Worm (Caenorhabditis elegans) whole organism, mixed stage, embryonic: ENCODE data around the gene mfsd-13.2.
A peak's percentile ranks its signal among the peaks of the same experiment; 100 is the strongest.

ENCODE experiments used
- M03D4.4 ChIP-seq: sonication (generic microtip); optimal IDR thresholded peaks from 2 replicates; lab custom pipeline; 2017; ENCODE audit warnings: mild to moderate bottlenecking, missing genetic modification characterization, missing compliant biosample characterization
- bed-3 ChIP-seq: fragments of 200-800 bp; sonication (Bioruptor generic); optimal IDR thresholded peaks from 3 replicates; lab custom pipeline; 2018; ENCODE audit warnings: mild to moderate bottlenecking, missing genetic modification characterization, moderate library complexity, missing compliant biosample characterization
- blmp-1 ChIP-seq: fragments of 150-350 bp; optimal IDR thresholded peaks from 2 replicates; lab custom pipeline; 2014; ENCODE audit warnings: missing biosample characterization, missing genetic modification characterization
- ceh-39 ChIP-seq: fragments of 150-350 bp; optimal IDR thresholded peaks from 2 replicates; lab custom pipeline; 2014; ENCODE audit warnings: missing biosample characterization, missing genetic modification characterization
- ceh-43 ChIP-seq: fragments of 200-800 bp; sonication (Bioruptor generic); optimal IDR thresholded peaks from 2 replicates; lab custom pipeline; 2018; ENCODE audit warnings: mild to moderate bottlenecking, missing genetic modification characterization, moderate library complexity, missing compliant biosample characterization
- ceh-83 ChIP-seq: fragments of 200-800 bp; sonication (Bioruptor generic); optimal IDR thresholded peaks from 2 replicates; lab custom pipeline; 2018; ENCODE audit warnings: mild to moderate bottlenecking, missing genetic modification characterization, missing compliant biosample characterization
- ces-1 ChIP-seq: fragments of 150-350 bp; optimal IDR thresholded peaks from 2 replicates; lab custom pipeline; 2014; ENCODE audit warnings: missing biosample characterization, missing genetic modification reagents, missing genetic modification characterization
- cnd-1 ChIP-seq: fragments of 200-800 bp; sonication (Bioruptor generic); optimal IDR thresholded peaks from 2 replicates; lab custom pipeline; 2018; ENCODE audit warnings: mild to moderate bottlenecking, missing genetic modification characterization, missing compliant biosample characterization
- drap-1 ChIP-seq: fragments of 200-800 bp; sonication (Bioruptor generic); optimal IDR thresholded peaks from 3 replicates; lab custom pipeline; 2018; ENCODE audit warnings: mild to moderate bottlenecking, missing genetic modification characterization, missing compliant biosample characterization
- elt-1 ChIP-seq: sonication (generic microtip); optimal IDR thresholded peaks from 2 replicates; lab custom pipeline; 2017; ENCODE audit warnings: missing genetic modification characterization, mild to moderate bottlenecking, missing compliant biosample characterization, antibody characterized with exemption, moderate library complexity, borderline replicate concordance; ENCODE audit not compliant: insufficient read depth
- elt-3 ChIP-seq: fragments of 150-350 bp; optimal IDR thresholded peaks from 2 replicates; lab custom pipeline; 2014; ENCODE audit warnings: missing biosample characterization, missing genetic modification characterization
- flh-1 ChIP-seq: fragments of 200-800 bp; sonication (Bioruptor generic); optimal IDR thresholded peaks from 2 replicates; lab custom pipeline; 2018; ENCODE audit warnings: mild to moderate bottlenecking, missing genetic modification characterization, moderate library complexity, missing compliant biosample characterization
- ham-2 ChIP-seq: fragments of 200-800 bp; sonication (Bioruptor generic); optimal IDR thresholded peaks from 2 replicates; lab custom pipeline; 2018; ENCODE audit warnings: mild to moderate bottlenecking, missing genetic modification characterization, missing compliant biosample characterization
- hlh-1 ChIP-seq: fragments of 150-350 bp; optimal IDR thresholded peaks from 2 replicates; lab custom pipeline; 2014; ENCODE audit warnings: missing biosample characterization, missing genetic modification reagents, missing genetic modification characterization
- lin-13 ChIP-seq: fragments of 150-350 bp; optimal IDR thresholded peaks from 2 replicates; lab custom pipeline; 2014; ENCODE audit warnings: missing biosample characterization, missing genetic modification characterization
- lin-32 ChIP-seq: fragments of 200-800 bp; sonication (Bioruptor generic); optimal IDR thresholded peaks from 2 replicates; lab custom pipeline; 2018; ENCODE audit warnings: mild to moderate bottlenecking, missing genetic modification characterization, missing compliant biosample characterization
- lsy-2 ChIP-seq: fragments of 150-350 bp; optimal IDR thresholded peaks from 2 replicates; lab custom pipeline; 2014; ENCODE audit warnings: missing biosample characterization, missing genetic modification characterization
- mab-5 ChIP-seq: fragments of 150-350 bp; optimal IDR thresholded peaks from 2 replicates; lab custom pipeline; 2014; ENCODE audit warnings: missing biosample characterization, missing genetic modification characterization
- mep-1 ChIP-seq: fragments of 150-350 bp; optimal IDR thresholded peaks from 2 replicates; lab custom pipeline; 2017; ENCODE audit warnings: missing biosample characterization, missing genetic modification reagents, missing genetic modification characterization, inconsistent platforms
- mls-2 ChIP-seq: sonication (generic microtip); optimal IDR thresholded peaks from 2 replicates; lab custom pipeline; 2016; ENCODE audit warnings: mild to moderate bottlenecking, missing genetic modification characterization, moderate library complexity, missing compliant biosample characterization
- nhr-12 ChIP-seq: fragments of 150-350 bp; optimal IDR thresholded peaks from 2 replicates; lab custom pipeline; 2014; ENCODE audit warnings: missing biosample characterization, missing genetic modification characterization
- nhr-2 ChIP-seq: fragments of 150-350 bp; optimal IDR thresholded peaks from 2 replicates; lab custom pipeline; 2014; ENCODE audit warnings: missing biosample characterization, missing genetic modification characterization
- nhr-237 ChIP-seq: fragments of 150-350 bp; optimal IDR thresholded peaks from 2 replicates; lab custom pipeline; 2014; ENCODE audit warnings: missing biosample characterization, missing genetic modification characterization
- nhr-28 ChIP-seq: fragments of 150-350 bp; optimal IDR thresholded peaks from 2 replicates; lab custom pipeline; 2014; ENCODE audit warnings: missing biosample characterization, missing genetic modification characterization
- nhr-76 ChIP-seq: sonication (generic microtip); optimal IDR thresholded peaks from 2 replicates; lab custom pipeline; 2017; ENCODE audit warnings: missing biosample characterization, missing genetic modification characterization
- pha-4 ChIP-seq: fragments of 150-350 bp; optimal IDR thresholded peaks from 2 replicates; lab custom pipeline; 2018; ENCODE audit warnings: missing biosample characterization, missing genetic modification reagents, missing genetic modification characterization
- sem-2 ChIP-seq: fragments of 200-800 bp; sonication (Bioruptor generic); optimal IDR thresholded peaks from 2 replicates; lab custom pipeline; 2018; ENCODE audit warnings: mild to moderate bottlenecking, missing genetic modification characterization, missing compliant biosample characterization
- snpc-4 ChIP-seq: fragments of 150-350 bp; optimal IDR thresholded peaks from 2 replicates; lab custom pipeline; 2014; ENCODE audit warnings: missing biosample characterization, missing genetic modification characterization
- sptf-1 ChIP-seq: sonication (generic microtip); optimal IDR thresholded peaks from 2 replicates; lab custom pipeline; 2017; ENCODE audit warnings: mild to moderate bottlenecking, missing genetic modification characterization, moderate library complexity, missing compliant biosample characterization
- tbx-8 ChIP-seq: fragments of 200-800 bp; sonication (Bioruptor generic); optimal IDR thresholded peaks from 2 replicates; lab custom pipeline; 2018; ENCODE audit warnings: mild to moderate bottlenecking, missing genetic modification characterization, moderate library complexity, missing compliant biosample characterization
- unc-120 ChIP-seq: sonication (generic microtip); optimal IDR thresholded peaks from 2 replicates; lab custom pipeline; 2017; ENCODE audit warnings: missing genetic modification characterization, missing compliant biosample characterization; ENCODE audit not compliant: poor library complexity, severe bottlenecking
- unc-39 ChIP-seq: fragments of 150-350 bp; optimal IDR thresholded peaks from 2 replicates; lab custom pipeline; 2014; ENCODE audit warnings: missing biosample characterization, missing genetic modification characterization
- unc-62 ChIP-seq: fragments of 150-350 bp; optimal IDR thresholded peaks from 2 replicates; lab custom pipeline; 2014; ENCODE audit warnings: missing biosample characterization, missing genetic modification reagents, missing genetic modification characterization
- zip-8 ChIP-seq: fragments of 150-350 bp; optimal IDR thresholded peaks from 2 replicates; lab custom pipeline; 2014; ENCODE audit warnings: missing biosample characterization, missing genetic modification characterization
- ztf-11 ChIP-seq: fragments of 150-350 bp; optimal IDR thresholded peaks from 2 replicates; lab custom pipeline; 2014; ENCODE audit warnings: missing biosample characterization, missing genetic modification characterization

mfsd-13.2 gene

DNA sequence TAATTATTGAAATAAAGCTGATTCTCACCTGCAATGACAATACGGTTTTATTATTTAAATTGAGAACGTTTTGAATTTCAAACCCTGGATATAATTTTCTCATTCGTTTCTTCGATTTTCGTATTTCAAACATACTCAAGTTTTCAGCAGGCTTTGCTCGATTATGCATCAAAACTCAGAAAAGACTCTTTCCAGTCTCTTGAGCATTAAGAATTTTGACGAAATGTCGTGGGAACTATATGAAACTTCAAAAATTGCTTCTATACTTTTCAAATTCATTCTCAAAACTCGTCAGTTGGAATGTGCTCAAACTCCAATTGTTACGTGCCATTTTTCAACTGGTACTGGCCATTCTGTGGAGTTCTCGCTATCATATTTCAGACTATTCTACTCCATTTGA is 39.7 kb upstream of the mfsd-13.2 start, which contains the start of gene srd-59:
Gene srd-59, plus strand, starts transcription at position 301 of the 400 bp plus-strand sequence.
- TF ChIP-seq M03D4.4, result no peak
- no peak for TF ChIP-seq nhr-76 (tag; lab: Kevin White, UChicago)
- no peak for TF ChIP-seq ces-1 (GFP tag; lab: Kevin White, UChicago)
- no peak for TF ChIP-seq elt-3 (tag; lab: Kevin White, UChicago)
- TF ChIP-seq hlh-1 (tag; lab: Kevin White, UChicago), result no peak
- no peak for TF ChIP-seq nhr-2 (tag; lab: Kevin White, UChicago)
- TF ChIP-seq flh-1 (GFP tag; lab: Kevin White, UChicago), result no peak
- TF ChIP-seq nhr-237, result no peak
- TF ChIP-seq mep-1 (tag; lab: Kevin White, UChicago), result no peak
- TF ChIP-seq mab-5 (tag; lab: Kevin White, UChicago), result no peak
- no peak for TF ChIP-seq ztf-11 (tag; lab: Kevin White, UChicago)

ce11 chrII:7204951-7205350 is 39.3 kb upstream of the mfsd-13.2 start, which contains the start of gene srd-58:
Gene srd-58 (minus strand): TSS chrII:7205051.
- TF ChIP-seq mls-2 (tag; lab: Kevin White, UChicago), result no peak
- TF ChIP-seq unc-62 (GFP tag; lab: Kevin White, UChicago), result no peak
- no peak for TF ChIP-seq tbx-8 (GFP tag; lab: Kevin White, UChicago)
- no peak for TF ChIP-seq nhr-12 (tag; lab: Kevin White, UChicago)
- TF ChIP-seq ceh-39, result no peak
- no peak for TF ChIP-seq nhr-28 (tag; lab: Kevin White, UChicago)

- no peak for TF ChIP-seq M03D4.4
- no peak for TF ChIP-seq ham-2 (GFP tag; lab: Kevin White, UChicago)
- no peak for TF ChIP-seq pha-4 (tag; lab: Kevin White, UChicago)
- TF ChIP-seq mab-5 (tag; lab: Kevin White, UChicago), result no peak
- TF ChIP-seq unc-120 (tag; lab: Kevin White, UChicago), result no peak
- TF ChIP-seq unc-62 (GFP tag; lab: Kevin White, UChicago), result no peak
- no peak for TF ChIP-seq sptf-1 (tag; lab: Kevin White, UChicago)
- TF ChIP-seq nhr-2 (tag; lab: Kevin White, UChicago), result no peak
- TF ChIP-seq lin-32 (GFP tag; lab: Kevin White, UChicago), result no peak
- no peak for TF ChIP-seq elt-1 (tag; lab: Kevin White, UChicago)
- TF ChIP-seq nhr-12 (tag; lab: Kevin White, UChicago), result no peak
Observed at ce11 chrII:7203110-7203509, 37.5 kb upstream of the mfsd-13.2 start, which contains the start of gene srd-56. Gene srd-56 (minus strand): TSS chrII:7203210.

DNA sequence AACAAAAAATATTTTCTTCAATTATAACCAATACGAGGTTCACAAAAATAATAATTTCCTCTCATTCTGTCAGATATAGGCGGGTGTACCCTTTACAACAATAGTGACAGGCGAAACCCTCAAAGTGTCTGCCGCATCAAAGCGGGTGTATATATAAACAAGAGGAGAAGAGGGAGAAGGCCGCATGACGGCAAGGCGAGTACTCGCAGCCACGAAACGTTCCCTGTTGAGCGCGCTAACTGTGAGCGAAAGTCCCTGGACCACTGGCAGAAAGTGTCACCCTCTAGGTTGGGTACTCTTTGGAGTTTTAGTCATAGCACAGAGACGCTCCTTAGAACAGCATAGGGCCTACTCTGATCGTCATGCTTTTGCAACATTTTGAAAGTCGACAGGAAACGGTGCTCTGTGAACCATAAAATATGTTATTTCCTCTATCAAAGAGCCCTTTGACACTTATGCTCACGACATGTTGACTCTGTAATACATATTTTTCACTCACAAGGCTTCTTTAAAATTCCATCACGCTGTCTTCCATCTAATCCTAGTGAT is 34.5 kb upstream of the mfsd-13.2 start, which contains the start of gene pcrg-1:
Gene pcrg-1, plus strand, starts transcription at position 499 of the 549 bp plus-strand sequence.
- TF ChIP-seq nhr-2 (tag; lab: Kevin White, UChicago), result no peak
- peak; percentile 25 for TF ChIP-seq unc-39 (tag; lab: Kevin White, UChicago)
- TF ChIP-seq ceh-39, result no peak
- peak; percentile 93 for TF ChIP-seq ham-2 (GFP tag; lab: Kevin White, UChicago)
- TF ChIP-seq sem-2 (GFP tag; lab: Kevin White, UChicago), result peak; percentile 84
- TF ChIP-seq elt-1 (tag; lab: Kevin White, UChicago), result peak; percentile 1
- no peak for TF ChIP-seq ztf-11 (tag; lab: Kevin White, UChicago)
- no peak for TF ChIP-seq mab-5 (tag; lab: Kevin White, UChicago)
- peak; percentile 21 for TF ChIP-seq unc-62 (GFP tag; lab: Kevin White, UChicago)
- TF ChIP-seq mls-2 (tag; lab: Kevin White, UChicago), result peak; percentile 97
- TF ChIP-seq sptf-1 (tag; lab: Kevin White, UChicago), result peak; percentile 96
- peak; percentile 84 for TF ChIP-seq ceh-43
- peak; percentile 73 for TF ChIP-seq mep-1 (tag; lab: Kevin White, UChicago)
- TF ChIP-seq lin-13 (tag; lab: Kevin White, UChicago), result peak; percentile 77
- no peak for TF ChIP-seq nhr-28 (tag; lab: Kevin White, UChicago)
- peak; percentile 82 for TF ChIP-seq flh-1 (GFP tag; lab: Kevin White, UChicago)
- peak; percentile 92 for TF ChIP-seq M03D4.4
- no peak for TF ChIP-seq nhr-12 (tag; lab: Kevin White, UChicago)
- peak; percentile 95 for TF ChIP-seq cnd-1 (tag; lab: Kevin White, UChicago)
- TF ChIP-seq lsy-2, result peak; percentile 27
- no peak for TF ChIP-seq nhr-237
- TF ChIP-seq elt-3 (tag; lab: Kevin White, UChicago), result peak; percentile 59
- peak; percentile 79 for TF ChIP-seq unc-120 (tag; lab: Kevin White, UChicago)
- TF ChIP-seq nhr-76 (tag; lab: Kevin White, UChicago), result no peak
- TF ChIP-seq zip-8 (tag; lab: Kevin White, UChicago), result no peak
- TF ChIP-seq ceh-83 (GFP tag; lab: Kevin White, UChicago), result peak; percentile 92
- TF ChIP-seq drap-1 (GFP tag; lab: Kevin White, UChicago), result peak; percentile 94
- peak; percentile 63 for TF ChIP-seq hlh-1 (tag; lab: Kevin White, UChicago)
- no peak for TF ChIP-seq snpc-4 (tag; lab: Kevin White, UChicago)
- peak; percentile 86 for TF ChIP-seq lin-32 (GFP tag; lab: Kevin White, UChicago)
- peak; percentile 91 for TF ChIP-seq tbx-8 (GFP tag; lab: Kevin White, UChicago)
- peak; percentile 59 for TF ChIP-seq pha-4 (tag; lab: Kevin White, UChicago)
- TF ChIP-seq blmp-1, result no peak
- no peak for TF ChIP-seq ces-1 (GFP tag; lab: Kevin White, UChicago)
- peak; percentile 83 for TF ChIP-seq bed-3 (GFP tag; lab: Kevin White, UChicago)
